Worm (Caenorhabditis elegans) whole organism, midembryonic: ENCODE data around the gene F13D12.8.

Source experiments
- cog-1 ChIP-seq: sonication (generic microtip); optimal IDR thresholded peaks from 2 replicates; lab custom pipeline; 2016; ENCODE audit warnings: missing genetic modification characterization, missing compliant biosample characterization
- flt-1 ChIP-seq: fragments of 200-800 bp; sonication (Bioruptor generic); IDR thresholded peaks from 2 replicates; pipeline ENCODE4 v1.3.6; 2022; ENCODE audit warnings: missing genetic modification characterization, missing compliant biosample characterization
- med-1 ChIP-seq: sonication (generic microtip); optimal IDR thresholded peaks from 2 replicates; lab custom pipeline; 2017; ENCODE audit warnings: missing genetic modification characterization, mild to moderate bottlenecking, missing compliant biosample characterization, antibody characterized with exemption, missing genetic modification reagents; ENCODE audit not compliant: insufficient read depth
- ref-1 ChIP-seq: fragments of 200-800 bp; sonication (Bioruptor generic); conservative IDR thresholded peaks from 2 replicates; pipeline ENCODE4 v1.3.6; 2022; ENCODE audit warnings: missing genetic modification reagents, missing genetic modification characterization, missing compliant biosample characterization
- tab-1 ChIP-seq: fragments of 200-800 bp; sonication (Bioruptor generic); IDR thresholded peaks from 2 replicates; pipeline ENCODE4 v1.3.6; 2022; ENCODE audit warnings: missing genetic modification characterization, missing compliant biosample characterization
- ztf-23 ChIP-seq: fragments of 200-800 bp; sonication (Bioruptor generic); IDR thresholded peaks from 2 replicates; pipeline ENCODE4 v1.3.6; 2022; ENCODE audit warnings: missing genetic modification reagents, missing genetic modification characterization, missing compliant biosample characterization
- ztf-29 ChIP-seq: fragments of 200-800 bp; sonication (Bioruptor generic); IDR thresholded peaks from 2 replicates; pipeline ENCODE4 v1.3.6; 2022; ENCODE audit warnings: missing genetic modification reagents, missing genetic modification characterization, missing compliant biosample characterization

- no peak for TF ChIP-seq cog-1 (tag; lab: Kevin White, UChicago)
- TF ChIP-seq ref-1 (GFP tag; lab: Robert Waterston, UW): no peak
- TF ChIP-seq ztf-29 (GFP tag; lab: Robert Waterston, UW): no peak
- no peak for TF ChIP-seq flt-1 (GFP tag; lab: Robert Waterston, UW)
- no peak for TF ChIP-seq tab-1
- TF ChIP-seq med-1: no peak
- no peak for TF ChIP-seq ztf-23
Observed at ce11 chrII:11690868-11691267, 41.5 kb downstream of the F13D12.8 start.
